Fruit fly (Drosophila melanogaster): ENCODE measurements around the gene olf413.
A peak's percentile ranks its signal among the peaks of the same experiment; 100 is the strongest.

The olf413 gene

dm6 chr3L:22267248-22267957 lies 131.5 kb downstream of the olf413 start, which contains the start of gene Csp (continued):
- TF ChIP-seq kay (GFP tag; optimal IDR thresholded peaks at IDR 0.05) (no peak), row (GFP tag; IDR thresholded peaks at IDR 0.05) (peak; percentile 73), CG5953 (GFP tag; IDR thresholded peaks at IDR 0.05) (no peak), nmo (GFP tag; optimal IDR thresholded peaks at IDR 0.05) (peak; percentile 12), H15 (GFP tag; IDR thresholded peaks at IDR 0.05) (no peak), ap (GFP tag; IDR thresholded peaks at IDR 0.05) (no peak), tx (GFP tag; optimal IDR thresholded peaks at IDR 0.05) (no peak), en (GFP tag; optimal IDR thresholded peaks at IDR 0.05) (no peak), sima (GFP tag; optimal IDR thresholded peaks at IDR 0.05) (no peak), CG3838 (GFP tag; optimal IDR thresholded peaks at IDR 0.05) (no peak), CG7839 (tag; optimal IDR thresholded peaks at IDR 0.05) (no peak), Fer3 (tag; optimal IDR thresholded peaks at IDR 0.05) (no peak), Ptx1 (GFP tag; IDR thresholded peaks at IDR 0.05) (0 out of 2 replicates have a peak, but pooled peaks have one; percentile 5), tio (GFP tag; optimal IDR thresholded peaks at IDR 0.05) (no peak), CG8290 (GFP tag; optimal IDR thresholded peaks at IDR 0.05) (peak; percentile 67), CG8290 (tag; optimal IDR thresholded peaks at IDR 0.05) (peak; percentile 40 to 65), pzg (GFP tag; optimal IDR thresholded peaks at IDR 0.05) (peak; percentile 77), CG10565 (GFP tag; optimal IDR thresholded peaks at IDR 0.05) (no peak), cato (GFP tag; optimal IDR thresholded peaks at IDR 0.05; ENCODE audit: borderline replicate concordance) (no peak), CG31224 (GFP tag; IDR thresholded peaks at IDR 0.05) (0 out of 2 replicates have a peak, but pooled peaks have one; percentile 7), sisA (GFP tag; IDR thresholded peaks at IDR 0.05) (no peak), CG2199 (GFP tag; IDR thresholded peaks at IDR 0.05) (peak; percentile 99), Max (GFP tag; optimal IDR thresholded peaks at IDR 0.05) (no peak), HHEX (GFP tag; optimal IDR thresholded peaks at IDR 0.05) (no peak), kah (GFP tag; optimal IDR thresholded peaks at IDR 0.05) (no peak), CG13296 (GFP tag; optimal IDR thresholded peaks at IDR 0.05) (peak; percentile 13), maf-S (GFP tag; optimal IDR thresholded peaks at IDR 0.05) (no peak), sqz (GFP tag; optimal IDR thresholded peaks at IDR 0.05) (peak; percentile 77), gcm2 (GFP tag; optimal IDR thresholded peaks at IDR 0.05) (no peak), CG11456 (GFP tag; IDR thresholded peaks at IDR 0.05) (peak; percentile 56; the same call in 1 of the 3 replicates), CG11085 (GFP tag; IDR thresholded peaks at IDR 0.05) (no peak), ERR (GFP tag; optimal IDR thresholded peaks at IDR 0.05) (no peak), slou (GFP tag; optimal IDR thresholded peaks at IDR 0.05) (no peak), Lpt (GFP tag; optimal IDR thresholded peaks at IDR 0.05) (no peak), slbo (GFP tag; IDR thresholded peaks at IDR 0.05) (peak; percentile 53; the same call in 1 of the 2 replicates), fru (optimal IDR thresholded peaks at IDR 0.05) (no peak), rib (GFP tag; IDR thresholded peaks at IDR 0.05) (peak; percentile 71), lilli (GFP tag; optimal IDR thresholded peaks at IDR 0.05) (peak; percentile 28), psq (GFP tag; optimal IDR thresholded peaks at IDR 0.05) (no peak), btn (GFP tag; optimal IDR thresholded peaks at IDR 0.05) (no peak), Hmr (GFP tag; optimal IDR thresholded peaks at IDR 0.05) (peak; percentile 48), sna (GFP tag; IDR thresholded peaks at IDR 0.05; ENCODE audit: partially characterized antibody) (peak; percentile 66; the same call in 1 of the 2 replicates), mld (GFP tag; IDR thresholded peaks at IDR 0.05; ENCODE audit: partially characterized antibody) (no peak), twi (tag; optimal IDR thresholded peaks at IDR 0.05) (no peak), slp2 (GFP tag; optimal IDR thresholded peaks at IDR 0.05) (no peak), Drgx (GFP tag; IDR thresholded peaks at IDR 0.05) (no peak), CG9817 (tag; optimal IDR thresholded peaks at IDR 0.05) (no peak), grau (tag; optimal IDR thresholded peaks at IDR 0.05) (peak; percentile 38), Hr51 (GFP tag; optimal IDR thresholded peaks at IDR 0.05) (no peak), BtbVII (GFP tag; optimal IDR thresholded peaks at IDR 0.05) (no peak), CG17829 (tag; optimal IDR thresholded peaks at IDR 0.05) (peak; percentile 19)
